Worm (Caenorhabditis elegans): ENCODE results near the gene C10A4.2.

DNA sequence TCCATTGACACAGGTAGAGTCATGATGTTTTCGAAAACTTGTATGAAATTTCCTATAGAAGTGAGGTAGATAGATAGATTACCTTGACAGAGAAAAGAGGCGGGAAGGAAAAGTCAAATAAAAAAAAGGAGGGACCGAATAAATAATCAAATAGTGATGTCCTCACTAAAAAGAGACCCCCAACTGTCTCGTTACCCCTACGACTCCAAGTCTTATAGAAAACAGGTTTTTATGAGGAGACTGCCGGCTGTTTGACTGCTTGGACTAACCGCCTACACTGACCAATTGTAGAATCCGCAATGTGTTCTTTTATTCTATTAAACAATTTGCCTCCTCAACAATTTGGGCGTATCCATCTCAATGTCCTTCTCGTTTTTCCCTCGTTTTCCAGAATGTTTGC lies 27.9 kb downstream of the C10A4.2 start, which contains the start of gene C01C10.2:
- no peak for TF ChIP-seq ama-1 (optimal IDR thresholded peaks at IDR 0.05)
- TF ChIP-seq flt-1 (GFP tag; IDR thresholded peaks at IDR 0.05), result no peak

Measured in whole organism, early embryonic.